Worm (Caenorhabditis elegans) whole organism, L4 larva: ENCODE results near the gene nlp-35.

Source experiments
- F49E8.2 ChIP-seq: sonication (generic microtip); optimal IDR thresholded peaks from 2 replicates; lab custom pipeline; 2016; ENCODE audit warnings: missing compliant biosample characterization, mild to moderate bottlenecking, missing genetic modification characterization, borderline replicate concordance
- R02D3.7 ChIP-seq: fragments of 150-350 bp; sonication (generic microtip); optimal IDR thresholded peaks from 3 replicates; lab custom pipeline; 2014; ENCODE audit warnings: missing biosample characterization, missing genetic modification characterization
- T20F7.1 ChIP-seq: fragments of 200-800 bp; sonication (Bioruptor generic); optimal IDR thresholded peaks from 2 replicates; lab custom pipeline; 2018; ENCODE audit warnings: mild to moderate bottlenecking, missing genetic modification characterization, missing compliant biosample characterization
- ama-1 ChIP-seq: fragments of 150-350 bp; optimal IDR thresholded peaks from 2 replicates; lab custom pipeline; 2014; ENCODE audit warnings: inconsistent platforms, mixed read lengths
- ceh-32 ChIP-seq: sonication (generic microtip); optimal IDR thresholded peaks from 2 replicates; lab custom pipeline; 2016; ENCODE audit warnings: mild to moderate bottlenecking, missing genetic modification characterization, missing compliant biosample characterization; ENCODE audit not compliant: poor library complexity
- ces-1 ChIP-seq: fragments of 150-350 bp; sonication (generic microtip); optimal IDR thresholded peaks from 4 replicates; lab custom pipeline; 2014; ENCODE audit warnings: missing biosample characterization, missing genetic modification reagents, missing genetic modification characterization
- daf-16 ChIP-seq, 3 experiments: sonication (generic microtip); optimal IDR thresholded peaks; 2 replicates each; lab custom pipeline; 2016 to 2017; ENCODE audit warnings: missing genetic modification characterization in 3 of 3, missing genetic modification reagents in 3 of 3, mild to moderate bottlenecking in 2 of 3, missing compliant biosample characterization in 2 of 3, missing biosample characterization in 1 of 3, moderate library complexity in 1 of 3
- dmd-6 ChIP-seq: fragments of 200-800 bp; sonication (Bioruptor generic); IDR thresholded peaks from 2 replicates; pipeline ENCODE4 v1.3.6; 2022; ENCODE audit warnings: missing genetic modification reagents, missing genetic modification characterization, missing compliant biosample characterization
- dmd-9 ChIP-seq: fragments of 200-800 bp; sonication (Bioruptor generic); IDR thresholded peaks from 2 replicates; pipeline ENCODE4 v1.3.6; 2022; ENCODE audit warnings: missing genetic modification reagents, missing genetic modification characterization, missing compliant biosample characterization
- dpl-1 ChIP-seq: fragments of 150-350 bp; optimal IDR thresholded peaks from 2 replicates; lab custom pipeline; 2014; ENCODE audit warnings: missing biosample characterization, missing genetic modification reagents, missing genetic modification characterization
- dve-1 ChIP-seq: sonication (generic microtip); optimal IDR thresholded peaks from 2 replicates; lab custom pipeline; 2017; ENCODE audit warnings: antibody characterized with exemption, mild to moderate bottlenecking, missing genetic modification characterization, missing compliant biosample characterization; ENCODE audit not compliant: insufficient read depth
- fkh-10 ChIP-seq: fragments of 150-350 bp; optimal IDR thresholded peaks from 2 replicates; lab custom pipeline; 2014; ENCODE audit warnings: missing biosample characterization, missing genetic modification reagents, missing genetic modification characterization
- hlh-11 ChIP-seq: fragments of 200-800 bp; sonication (Bioruptor generic); optimal IDR thresholded peaks from 2 replicates; lab custom pipeline; 2018; ENCODE audit warnings: mild to moderate bottlenecking, missing genetic modification characterization, missing compliant biosample characterization
- hlh-30 ChIP-seq: sonication (generic microtip); optimal IDR thresholded peaks from 2 replicates; lab custom pipeline; 2017; ENCODE audit warnings: antibody characterized with exemption, mild to moderate bottlenecking, missing genetic modification characterization, missing compliant biosample characterization; ENCODE audit not compliant: insufficient read depth
- hmg-1.1 ChIP-seq: fragments of 200-800 bp; sonication (Bioruptor generic); IDR thresholded peaks from 2 replicates; pipeline ENCODE4 v1.3.6; 2022; ENCODE audit warnings: missing genetic modification reagents, missing genetic modification characterization, missing compliant biosample characterization
- lin-1 ChIP-seq: fragments of 200-800 bp; sonication (Bioruptor generic); IDR thresholded peaks from 2 replicates; pipeline ENCODE4 v1.3.6; 2022; ENCODE audit warnings: missing genetic modification reagents, missing genetic modification characterization, missing compliant biosample characterization
- lin-13 ChIP-seq: fragments of 150-350 bp; optimal IDR thresholded peaks from 2 replicates; lab custom pipeline; 2014; ENCODE audit warnings: missing biosample characterization, missing genetic modification reagents, missing genetic modification characterization
- lin-38 ChIP-seq: fragments of 200-800 bp; sonication (Bioruptor generic); IDR thresholded peaks from 2 replicates; pipeline ENCODE4 v1.3.6; 2022; ENCODE audit warnings: missing genetic modification reagents, missing genetic modification characterization, missing compliant biosample characterization
- lsy-2 ChIP-seq, 2 experiments: fragments of 150-350 bp in 1 of 2; sonication (generic microtip) in 1 of 2; optimal IDR thresholded peaks; 2 replicates each; lab custom pipeline; 2014 to 2017; ENCODE audit warnings: missing biosample characterization in 2 of 2, missing genetic modification characterization in 2 of 2
- madf-9 ChIP-seq: fragments of 200-800 bp; sonication (Bioruptor generic); conservative IDR thresholded peaks from 2 replicates; pipeline ENCODE4 v1.3.6; 2022; ENCODE audit warnings: missing genetic modification reagents, missing genetic modification characterization, missing compliant biosample characterization
- mdl-1 ChIP-seq, 2 experiments: fragments of 150-350 bp in 1 of 2; sonication (generic microtip) in 1 of 2; optimal IDR thresholded peaks; 2 replicates each; lab custom pipeline; 2014 to 2017; ENCODE audit warnings: missing biosample characterization in 2 of 2, missing genetic modification characterization in 2 of 2
- mdt-29 ChIP-seq: fragments of 200-800 bp; sonication (Bioruptor generic); IDR thresholded peaks from 2 replicates; pipeline ENCODE4 v1.3.6; 2022; ENCODE audit warnings: missing genetic modification reagents, missing genetic modification characterization, missing compliant biosample characterization
- mep-1 ChIP-seq: fragments of 150-350 bp; sonication (generic microtip); optimal IDR thresholded peaks from 3 replicates; lab custom pipeline; 2014; ENCODE audit warnings: missing biosample characterization, missing genetic modification characterization
- mes-2 ChIP-seq: sonication (generic microtip); optimal IDR thresholded peaks from 2 replicates; lab custom pipeline; 2016; ENCODE audit warnings: missing genotype, mild to moderate bottlenecking, missing genetic modification characterization, missing compliant biosample characterization; ENCODE audit not compliant: poor library complexity, severe bottlenecking
- mxl-2 ChIP-seq: fragments of 200-800 bp; sonication (Bioruptor generic); conservative IDR thresholded peaks from 2 replicates; pipeline ENCODE4 v1.3.6; 2022; ENCODE audit warnings: missing genetic modification reagents, missing genetic modification characterization, missing compliant biosample characterization
- mxl-3 ChIP-seq: fragments of 200-800 bp; sonication (Bioruptor generic); optimal IDR thresholded peaks from 2 replicates; lab custom pipeline; 2018; ENCODE audit warnings: mild to moderate bottlenecking, missing genetic modification characterization, missing compliant biosample characterization
- nhr-10 ChIP-seq: fragments of 150-350 bp; optimal IDR thresholded peaks from 2 replicates; lab custom pipeline; 2014; ENCODE audit warnings: missing biosample characterization, missing genetic modification characterization
- nhr-102 ChIP-seq: sonication (generic microtip); optimal IDR thresholded peaks from 2 replicates; lab custom pipeline; 2016; ENCODE audit warnings: mild to moderate bottlenecking, missing genetic modification characterization, moderate library complexity, missing compliant biosample characterization
- nhr-25 ChIP-seq: sonication (generic microtip); optimal IDR thresholded peaks from 2 replicates; lab custom pipeline; 2017; ENCODE audit warnings: missing genetic modification characterization, mild to moderate bottlenecking, missing compliant biosample characterization, antibody characterized with exemption, moderate library complexity, borderline replicate concordance; ENCODE audit not compliant: insufficient read depth
- nhr-28 ChIP-seq: fragments of 150-350 bp; optimal IDR thresholded peaks from 2 replicates; lab custom pipeline; 2014; ENCODE audit warnings: missing biosample characterization, missing genetic modification characterization
- nhr-48 ChIP-seq: sonication (generic microtip); optimal IDR thresholded peaks from 2 replicates; lab custom pipeline; 2016; ENCODE audit warnings: mild to moderate bottlenecking, missing genetic modification characterization, missing compliant biosample characterization
- nhr-6 ChIP-seq: fragments of 150-350 bp; optimal IDR thresholded peaks from 2 replicates; lab custom pipeline; 2014; ENCODE audit warnings: missing biosample characterization, missing genetic modification characterization
- nhr-77 ChIP-seq: fragments of 150-350 bp; optimal IDR thresholded peaks from 2 replicates; lab custom pipeline; 2014; ENCODE audit warnings: missing biosample characterization, missing genetic modification characterization
- pha-4 ChIP-seq, 2 experiments: fragments of 150-350 bp in 1 of 2; fragments of 200-800 bp in 1 of 2; sonication (Bioruptor generic) in 1 of 2; IDR thresholded peaks in 1 of 2; optimal IDR thresholded peaks in 1 of 2; 2 replicates each; pipeline versions ENCODE4 v1.3.6 to Lab custom; 2014 to 2022; ENCODE audit warnings: missing genetic modification characterization in 2 of 2, missing genetic modification reagents in 2 of 2, missing biosample characterization in 1 of 2, missing compliant biosample characterization in 1 of 2
- php-3 ChIP-seq: fragments of 200-800 bp; sonication (Bioruptor generic); IDR thresholded peaks from 2 replicates; pipeline ENCODE4 v1.3.6; 2022; ENCODE audit warnings: missing genetic modification reagents, missing genetic modification characterization, missing compliant biosample characterization
- pqm-1 ChIP-seq: sonication (generic microtip); optimal IDR thresholded peaks from 2 replicates; lab custom pipeline; 2017; ENCODE audit warnings: missing biosample characterization, missing genetic modification characterization
- rbr-2 ChIP-seq: sonication (generic microtip); optimal IDR thresholded peaks from 2 replicates; lab custom pipeline; 2016; ENCODE audit warnings: missing genotype, missing genetic modification characterization, missing compliant biosample characterization
- saeg-2 ChIP-seq: fragments of 200-800 bp; sonication (Bioruptor generic); IDR thresholded peaks from 2 replicates; pipeline ENCODE4 v1.3.6; 2022; ENCODE audit warnings: missing genetic modification reagents, missing genetic modification characterization, missing compliant biosample characterization
- spr-3 ChIP-seq: fragments of 200-800 bp; sonication (Bioruptor generic); optimal IDR thresholded peaks from 2 replicates; lab custom pipeline; 2018; ENCODE audit warnings: mild to moderate bottlenecking, missing genetic modification characterization, missing compliant biosample characterization
- tra-1 ChIP-seq: fragments of 200-800 bp; sonication (Bioruptor generic); IDR thresholded peaks from 2 replicates; pipeline ENCODE4 v1.3.6; 2022; ENCODE audit warnings: missing genetic modification reagents, missing genetic modification characterization, missing compliant biosample characterization
- unc-130 ChIP-seq: sonication (generic microtip); optimal IDR thresholded peaks from 2 replicates; lab custom pipeline; 2016; ENCODE audit warnings: missing genetic modification reagents, missing genetic modification characterization, missing compliant biosample characterization
- zfp-3 ChIP-seq: fragments of 200-800 bp; sonication (Bioruptor generic); conservative IDR thresholded peaks from 2 replicates; pipeline ENCODE4 v1.3.6; 2022; ENCODE audit warnings: missing genetic modification reagents, missing genetic modification characterization, missing compliant biosample characterization
- zip-2 ChIP-seq: fragments of 150-350 bp; optimal IDR thresholded peaks from 2 replicates; lab custom pipeline; 2014; ENCODE audit warnings: missing biosample characterization, missing genetic modification characterization

The nlp-35 gene

ce11 chrIV:9525682-9526416, 7.1 kb upstream of the nlp-35 start, which contains the start of gene elo-1:
TSS of gene elo-1 (plus strand) at chrIV:9526366.
- TF ChIP-seq saeg-2 (GFP tag; lab: Robert Waterston, UW) = 0 out of 2 replicates have a peak, but pooled peaks have one; percentile 43
- TF ChIP-seq nhr-25 (tag; lab: Kevin White, UChicago) = peak; percentile 11
- peak; percentile 49; the same call in 1 of the 2 replicates for TF ChIP-seq mdt-29 (GFP tag; lab: Robert Waterston, UW)
- TF ChIP-seq mdl-1 (tag; optimal IDR thresholded peaks at IDR 0.05; lab: Kevin White, UChicago) = peak in 1 of 2 experiments; percentile 38
- TF ChIP-seq lsy-2 (tag; optimal IDR thresholded peaks at IDR 0.05; lab: Kevin White, UChicago) = peak in 1 of 2 experiments; percentile 23
- no peak for TF ChIP-seq zip-2 (tag; lab: Kevin White, UChicago)
- TF ChIP-seq nhr-6 (tag; lab: Kevin White, UChicago) = no peak
- TF ChIP-seq ama-1 (lab: Kevin White, UChicago) = no peak
- TF ChIP-seq mxl-3 (GFP tag; lab: Kevin White, UChicago) = peak; percentile 24
- no peak for TF ChIP-seq nhr-10 (tag; lab: Kevin White, UChicago)
- TF ChIP-seq zfp-3 (GFP tag; lab: Robert Waterston, UW) = 0 out of 2 replicates have a peak, but pooled peaks have one; percentile 30
- TF ChIP-seq ceh-32 (tag; lab: Kevin White, UChicago) = no peak
- TF ChIP-seq php-3 = peak; percentile 77; the same call in 1 of the 2 replicates
- TF ChIP-seq nhr-77 (tag; lab: Kevin White, UChicago) = peak; percentile 53
- TF ChIP-seq lin-1 = no peak
- TF ChIP-seq lin-13 = no peak
- no peak for TF ChIP-seq pha-4 (GFP tag; IDR thresholded peaks at IDR 0.05; lab: Robert Waterston, UW)
- no peak for TF ChIP-seq pha-4 (tag; optimal IDR thresholded peaks at IDR 0.05; lab: Kevin White, UChicago)
- TF ChIP-seq R02D3.7 (tag; lab: Kevin White, UChicago) = no peak
- no peak for TF ChIP-seq rbr-2 (tag; lab: Kevin White, UChicago)
- TF ChIP-seq nhr-28 = peak; percentile 83
- TF ChIP-seq hmg-1.1 (GFP tag; lab: Robert Waterston, UW) = 0 out of 2 replicates have a peak, but pooled peaks have one; percentile 42
- TF ChIP-seq tra-1 = peak; percentile 64; the same call in 1 of the 2 replicates
- peak; percentile 39 for TF ChIP-seq nhr-102 (tag; lab: Kevin White, UChicago)
- no peak for TF ChIP-seq mxl-2 (GFP tag; lab: Robert Waterston, UW)
- TF ChIP-seq mes-2 (tag; lab: Kevin White, UChicago) = no peak
- peak; percentile 26 for TF ChIP-seq dpl-1
- peak; percentile 78 for TF ChIP-seq dve-1 (tag; lab: Kevin White, UChicago)
- peak; percentile 64 for TF ChIP-seq pqm-1
- 0 out of 2 replicates have a peak, but pooled peaks have one; percentile 12 for TF ChIP-seq madf-9
- peak; percentile 63 for TF ChIP-seq nhr-48 (tag; lab: Kevin White, UChicago)
- TF ChIP-seq spr-3 (GFP tag; lab: Kevin White, UChicago) = no peak
- no peak for TF ChIP-seq fkh-10
- TF ChIP-seq daf-16 (GFP tag; optimal IDR thresholded peaks at IDR 0.05; lab: Kevin White, UChicago) = peak in 1 of 2 experiments; percentile 22
- peak; percentile 63 for TF ChIP-seq daf-16 (tag; optimal IDR thresholded peaks at IDR 0.05; lab: Kevin White, UChicago)
- TF ChIP-seq dmd-6 (GFP tag; lab: Robert Waterston, UW) = peak; percentile 82
- no peak for TF ChIP-seq lin-38
- peak; percentile 72 for TF ChIP-seq T20F7.1
- TF ChIP-seq hlh-11 (tag; lab: Kevin White, UChicago) = peak; percentile 83
- no peak for TF ChIP-seq unc-130
- TF ChIP-seq hlh-30 = peak; percentile 31
- no peak for TF ChIP-seq ces-1 (GFP tag; lab: Kevin White, UChicago)
- peak; percentile 36 for TF ChIP-seq mep-1
- no peak for TF ChIP-seq F49E8.2 (tag; lab: Kevin White, UChicago)
- TF ChIP-seq dmd-9 (GFP tag; lab: Robert Waterston, UW) = no peak
